Worm (Caenorhabditis elegans) whole organism, L4/young adult: ENCODE results near the gene F14D7.9.

Source experiments
- W03F9.2 ChIP-seq: fragments of 150-350 bp; optimal IDR thresholded peaks from 2 replicates; lab custom pipeline; 2014; ENCODE audit warnings: missing biosample characterization, missing genetic modification characterization
- dao-5 ChIP-seq: sonication (generic microtip); optimal IDR thresholded peaks from 2 replicates; lab custom pipeline; 2016; ENCODE audit warnings: missing genotype, missing genetic modification characterization, moderate library complexity, missing compliant biosample characterization
- him-1 ChIP-seq: sonication (generic microtip); optimal IDR thresholded peaks from 2 replicates; lab custom pipeline; 2016; ENCODE audit warnings: missing genotype, missing genetic modification reagents, missing genetic modification characterization, missing compliant biosample characterization

Gene F14D7.9

DNA sequence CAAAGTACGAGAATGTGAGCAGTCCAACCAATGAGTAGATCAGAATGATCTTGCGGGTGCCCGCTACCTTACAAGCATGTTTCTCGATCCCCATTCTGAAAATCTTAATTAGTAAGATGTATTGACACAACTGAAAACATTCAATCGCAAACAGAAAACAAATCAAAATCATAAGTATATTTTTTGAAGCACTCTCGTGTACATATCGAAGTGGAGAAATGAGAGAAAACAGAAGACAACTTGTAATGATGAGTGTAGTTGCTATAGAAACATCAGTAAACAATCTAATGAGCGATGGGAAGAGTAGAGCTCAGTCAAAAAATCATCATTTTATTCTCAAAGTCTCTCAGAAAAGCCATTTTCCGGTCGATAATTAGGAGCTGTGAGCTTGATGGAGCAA, 18.2 kb downstream of the F14D7.9 start, which contains the start of gene F14D7.8:
TSS of gene F14D7.8 (minus strand) at position 101 of the 400 bp plus-strand sequence.
- TF ChIP-seq him-1 (no peak), W03F9.2 (no peak), dao-5 (no peak)

DNA sequence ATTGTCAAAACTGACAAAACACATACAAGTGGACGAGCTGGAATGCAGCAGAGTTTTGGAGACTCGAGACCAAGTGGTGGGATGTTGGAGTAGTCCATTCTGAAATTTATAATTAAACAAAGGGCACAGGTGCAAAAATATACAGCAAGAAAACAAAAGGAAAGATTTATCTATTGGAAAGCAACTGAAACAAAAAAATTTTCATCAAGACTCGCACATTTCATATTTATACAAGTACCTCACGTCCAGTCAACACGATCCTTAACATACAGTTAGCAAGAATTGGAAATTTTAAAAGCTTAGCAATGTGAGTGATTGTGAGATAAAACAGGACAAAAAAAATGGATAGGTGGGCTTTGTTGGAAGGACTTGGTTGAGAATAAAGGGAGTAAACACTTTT, 19.7 kb downstream of the F14D7.9 start, which contains the start of gene F47B8.1:
TSS of gene F47B8.1 (minus strand) at position 101 of the 400 bp plus-strand sequence.
- TF ChIP-seq dao-5 (no peak), W03F9.2 (no peak)

- TF ChIP-seq him-1: no peak
Observed at ce11 chrV:14316525-14316924, 22.0 kb downstream of the F14D7.9 start, which contains the start of gene F47B8.2. F47B8.2 (minus strand) TSS chrV:14316625.

DNA sequence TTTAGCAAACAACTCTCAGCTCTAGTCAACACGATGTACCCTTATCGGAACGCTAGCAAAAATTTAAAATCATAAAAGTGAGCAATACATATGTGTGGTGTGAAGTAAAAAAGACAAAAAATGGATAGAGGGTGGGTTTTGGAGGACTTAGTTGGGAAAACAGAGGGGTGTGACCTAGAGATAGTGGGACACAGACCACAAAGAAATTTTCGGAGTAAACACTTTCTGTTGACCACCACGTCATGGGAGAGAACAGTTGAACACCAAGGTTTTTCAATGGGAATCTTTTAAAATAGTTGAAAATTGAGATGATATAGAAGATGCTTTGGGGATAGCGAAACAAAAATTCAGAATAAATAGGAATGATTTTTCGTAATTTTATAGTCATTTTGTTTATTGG, 22.7 kb downstream of the F14D7.9 start:
- TF ChIP-seq him-1 (no peak), W03F9.2 (no peak), dao-5 (no peak)

- TF ChIP-seq W03F9.2: no peak
- TF ChIP-seq dao-5: no peak
Observed at ce11 chrV:14317621-14318020, 23.1 kb downstream of the F14D7.9 start.

- TF ChIP-seq W03F9.2 (no peak), dao-5 (no peak), him-1 (no peak)
Observed at ce11 chrV:14319101-14319781, 24.7 kb downstream of the F14D7.9 start, which contains the start of gene F47B8.13. F47B8.13 (minus strand) TSS chrV:14319731.

DNA sequence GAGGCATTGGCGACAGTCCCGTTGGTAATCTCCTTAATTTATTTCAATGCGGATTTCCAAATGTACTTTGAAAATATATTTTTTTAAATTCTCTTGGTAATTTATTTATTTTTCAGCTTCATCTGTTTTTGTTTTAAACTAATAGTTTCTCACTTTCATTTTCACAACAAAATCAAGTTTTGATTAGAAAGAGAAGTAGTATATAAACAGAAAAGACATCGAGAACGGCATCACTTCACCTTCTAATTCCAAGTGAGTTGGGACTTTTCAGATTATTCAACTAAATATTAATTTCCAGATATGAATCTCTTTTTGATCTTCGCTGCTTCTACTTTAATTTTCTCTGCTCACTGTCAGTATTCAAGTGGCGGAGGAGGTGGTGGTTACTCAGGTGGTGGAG, 25.8 kb downstream of the F14D7.9 start, which contains the start of gene F47B8.14:
TSS of gene F47B8.14 (plus strand) at position 301 of the 400 bp plus-strand sequence.
- no peak for TF ChIP-seq him-1
- no peak for TF ChIP-seq W03F9.2
- no peak for TF ChIP-seq dao-5

DNA sequence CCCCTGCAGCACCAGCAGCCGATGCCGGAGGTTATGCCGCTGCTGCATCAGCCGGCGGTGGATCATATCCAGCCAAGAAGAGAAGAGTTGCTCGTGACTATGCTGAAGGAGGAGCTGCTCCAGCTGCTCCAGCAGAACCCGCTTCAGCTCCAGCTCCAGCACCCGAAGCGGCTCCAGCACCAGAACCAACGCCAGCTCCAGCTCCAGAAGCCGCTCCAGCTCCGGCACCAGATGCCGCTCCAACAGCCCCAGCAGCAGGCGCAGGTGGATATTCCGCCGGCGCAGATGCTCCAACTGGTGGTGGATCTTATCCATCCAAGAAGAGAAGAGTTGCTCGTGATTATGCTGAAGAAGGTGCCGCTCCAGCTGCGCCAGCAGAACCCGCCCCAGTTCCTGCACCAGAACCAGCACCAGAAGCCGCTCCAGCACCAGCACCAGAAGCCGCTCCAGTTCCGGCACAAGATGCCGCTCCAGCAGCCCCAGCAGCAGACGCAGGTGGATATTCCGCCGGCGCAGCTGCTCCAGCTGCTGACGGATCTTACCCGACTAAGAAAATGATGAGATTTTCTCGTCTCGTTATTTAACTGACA, 26.3 kb downstream of the F14D7.9 start:
- TF ChIP-seq W03F9.2 (no peak), him-1 (no peak), dao-5 (no peak)

- TF ChIP-seq him-1 (no peak), W03F9.2 (no peak), dao-5 (no peak)
Observed at ce11 chrV:14322743-14323142, 28.2 kb downstream of the F14D7.9 start, which contains the start of gene F47B8.3. F47B8.3 (minus strand) TSS chrV:14323003.

ce11 chrV:14324502-14325467, 30.3 kb downstream of the F14D7.9 start, which contains the start of the genes F47B8.4 and F47B8.18:
F47B8.4 (minus strand) TSS chrV:14324673.
F47B8.18 (minus strand) TSS chrV:14325464.
- TF ChIP-seq him-1 (no peak), dao-5 (no peak), W03F9.2 (no peak)

- TF ChIP-seq W03F9.2 (no peak), dao-5 (no peak), him-1 (no peak)
Observed at ce11 chrV:14327776-14328175, 33.3 kb downstream of the F14D7.9 start, which contains the start of gene F47B8.5. F47B8.5 (minus strand) TSS chrV:14327876.

ce11 chrV:14328806-14329205, 34.3 kb downstream of the F14D7.9 start, which contains the start of gene pepm-1:
pepm-1 (plus strand) TSS chrV:14329106.
- no peak for TF ChIP-seq dao-5
- TF ChIP-seq W03F9.2: no peak
- TF ChIP-seq him-1: no peak

DNA sequence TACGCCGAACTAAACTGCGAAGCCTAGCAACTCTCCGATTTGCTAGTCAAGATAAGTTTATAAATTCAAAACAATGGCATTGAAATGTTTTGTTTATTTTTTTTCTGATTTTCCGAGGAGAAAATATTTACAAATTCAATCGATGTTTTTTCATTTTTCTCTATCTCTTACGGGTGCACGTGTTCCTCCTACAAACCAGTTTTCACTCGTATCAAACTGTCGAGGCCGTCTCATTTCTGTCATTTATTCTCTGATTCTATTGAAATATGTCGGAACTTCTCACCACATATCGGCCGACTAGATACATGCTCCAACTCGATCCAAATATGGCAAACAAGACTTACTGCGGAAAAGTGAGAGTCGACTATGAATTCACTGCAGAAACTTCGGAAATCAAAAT, 37.0 kb downstream of the F14D7.9 start, which contains the start of gene F47B8.8:
TSS of gene F47B8.8 (plus strand) at position 257 of the 400 bp plus-strand sequence.
- TF ChIP-seq W03F9.2 (no peak), him-1 (no peak), dao-5 (no peak)

- no peak for TF ChIP-seq W03F9.2
- TF ChIP-seq him-1: no peak
- no peak for TF ChIP-seq dao-5
Observed at ce11 chrV:14333116-14333515, 38.6 kb downstream of the F14D7.9 start, which contains the start of gene srm-4. srm-4 (plus strand) TSS chrV:14333416.

DNA sequence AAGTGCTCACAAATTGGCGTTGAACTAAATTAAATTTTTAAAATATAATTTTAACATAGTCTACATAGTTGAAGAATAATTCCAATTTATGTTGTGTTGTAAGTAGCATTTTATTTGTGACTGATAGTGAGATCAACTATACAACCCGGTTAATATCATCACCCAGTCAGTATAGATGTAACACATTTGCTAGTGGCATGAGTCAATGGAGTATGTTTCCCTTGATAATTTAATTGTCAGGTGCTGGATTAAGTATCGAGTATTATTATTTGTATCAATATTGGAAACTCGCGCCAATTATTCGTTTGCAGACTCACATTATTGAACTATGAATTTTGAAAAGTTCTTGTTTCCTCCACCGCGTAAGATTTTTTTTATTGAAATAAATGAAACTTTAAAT, 40.4 kb downstream of the F14D7.9 start, which contains the start of gene srm-5:
TSS of gene srm-5 (plus strand) at position 301 of the 400 bp plus-strand sequence.
- TF ChIP-seq him-1 (no peak), W03F9.2 (no peak), dao-5 (no peak)
